Worm (Caenorhabditis elegans) whole organism, L4 larva: ENCODE data around the gene F20B6.9.

Source experiments
- D1046.2 ChIP-seq: fragments of 200-800 bp; sonication (Bioruptor generic); IDR thresholded peaks from 2 replicates; pipeline ENCODE4 v1.3.6; 2022; ENCODE audit warnings: missing genetic modification characterization, missing compliant biosample characterization
- F10B5.3 ChIP-seq: sonication (generic microtip); optimal IDR thresholded peaks from 2 replicates; lab custom pipeline; 2016; ENCODE audit warnings: mild to moderate bottlenecking, missing genetic modification characterization, missing compliant biosample characterization
- F26F4.8 ChIP-seq: fragments of 200-800 bp; sonication (Bioruptor generic); conservative IDR thresholded peaks from 2 replicates; pipeline ENCODE4 v1.3.6; 2022; ENCODE audit warnings: missing genetic modification characterization, missing compliant biosample characterization
- F37D6.2 ChIP-seq: sonication (generic microtip); optimal IDR thresholded peaks from 2 replicates; lab custom pipeline; 2016; ENCODE audit warnings: mild to moderate bottlenecking, missing genetic modification characterization, missing compliant biosample characterization
- F44E2.7 ChIP-seq: fragments of 200-800 bp; sonication (Bioruptor generic); IDR thresholded peaks from 2 replicates; pipeline ENCODE4 v2.1.2; 2022; ENCODE audit warnings: missing genetic modification characterization, missing compliant biosample characterization
- F49E8.2 ChIP-seq: sonication (generic microtip); optimal IDR thresholded peaks from 2 replicates; lab custom pipeline; 2016; ENCODE audit warnings: missing compliant biosample characterization, mild to moderate bottlenecking, missing genetic modification characterization, borderline replicate concordance
- Y105C5A.15 ChIP-seq: fragments of 200-800 bp; sonication (Bioruptor generic); IDR thresholded peaks from 2 replicates; pipeline ENCODE4 v1.3.6; 2022; ENCODE audit warnings: missing genetic modification characterization, missing compliant biosample characterization
- Y48G9A.11 ChIP-seq: fragments of 200-800 bp; sonication (Bioruptor generic); IDR thresholded peaks from 2 replicates; pipeline ENCODE4 v1.3.6; 2022; ENCODE audit warnings: missing genetic modification reagents, missing genetic modification characterization, missing compliant biosample characterization
- Y75B8A.6 ChIP-seq: fragments of 200-800 bp; sonication (Bioruptor generic); IDR thresholded peaks from 2 replicates; pipeline ENCODE4 v1.3.6; 2022; ENCODE audit warnings: missing genetic modification reagents, missing genetic modification characterization, missing compliant biosample characterization
- aha-1 ChIP-seq: fragments of 150-350 bp; peaks from one replicate; lab custom pipeline; 2014; ENCODE audit warnings: missing biosample characterization, missing genetic modification characterization
- ceh-28 ChIP-seq: fragments of 150-350 bp; optimal IDR thresholded peaks from 2 replicates; lab custom pipeline; 2014; ENCODE audit warnings: missing biosample characterization, missing genetic modification reagents, missing genetic modification characterization
- ces-1 ChIP-seq: fragments of 150-350 bp; sonication (generic microtip); optimal IDR thresholded peaks from 4 replicates; lab custom pipeline; 2014; ENCODE audit warnings: missing biosample characterization, missing genetic modification reagents, missing genetic modification characterization
- cey-2 ChIP-seq: sonication (generic microtip); optimal IDR thresholded peaks from 3 replicates; lab custom pipeline; 2017; ENCODE audit warnings: missing genetic modification characterization, mild to moderate bottlenecking, missing compliant biosample characterization, antibody characterized with exemption, borderline replicate concordance; ENCODE audit not compliant: insufficient read depth
- daf-19 ChIP-seq: fragments of 200-800 bp; sonication (Bioruptor generic); conservative IDR thresholded peaks from 2 replicates; pipeline ENCODE4 v1.3.6; 2022; ENCODE audit warnings: missing genetic modification characterization, missing compliant biosample characterization
- dmd-6 ChIP-seq: fragments of 200-800 bp; sonication (Bioruptor generic); IDR thresholded peaks from 2 replicates; pipeline ENCODE4 v1.3.6; 2022; ENCODE audit warnings: missing genetic modification reagents, missing genetic modification characterization, missing compliant biosample characterization
- dmd-8 ChIP-seq: fragments of 200-800 bp; sonication (Bioruptor generic); IDR thresholded peaks from 2 replicates; pipeline ENCODE4 v1.3.6; 2022; ENCODE audit warnings: missing genetic modification characterization, missing compliant biosample characterization
- dpl-1 ChIP-seq: fragments of 150-350 bp; optimal IDR thresholded peaks from 2 replicates; lab custom pipeline; 2014; ENCODE audit warnings: missing biosample characterization, missing genetic modification reagents, missing genetic modification characterization
- dve-1 ChIP-seq: sonication (generic microtip); optimal IDR thresholded peaks from 2 replicates; lab custom pipeline; 2017; ENCODE audit warnings: antibody characterized with exemption, mild to moderate bottlenecking, missing genetic modification characterization, missing compliant biosample characterization; ENCODE audit not compliant: insufficient read depth
- gei-8 ChIP-seq: fragments of 200-800 bp; sonication (Bioruptor generic); optimal IDR thresholded peaks from 2 replicates; lab custom pipeline; 2018; ENCODE audit warnings: mild to moderate bottlenecking, missing genetic modification characterization, missing compliant biosample characterization
- hlh-11 ChIP-seq: fragments of 200-800 bp; sonication (Bioruptor generic); optimal IDR thresholded peaks from 2 replicates; lab custom pipeline; 2018; ENCODE audit warnings: mild to moderate bottlenecking, missing genetic modification characterization, missing compliant biosample characterization
- hlh-30 ChIP-seq: sonication (generic microtip); optimal IDR thresholded peaks from 2 replicates; lab custom pipeline; 2017; ENCODE audit warnings: antibody characterized with exemption, mild to moderate bottlenecking, missing genetic modification characterization, missing compliant biosample characterization; ENCODE audit not compliant: insufficient read depth
- jun-1 ChIP-seq: fragments of 150-350 bp; optimal IDR thresholded peaks from 2 replicates; lab custom pipeline; 2014; ENCODE audit warnings: missing biosample characterization, missing genetic modification reagents, missing genetic modification characterization
- lin-1 ChIP-seq: fragments of 200-800 bp; sonication (Bioruptor generic); IDR thresholded peaks from 2 replicates; pipeline ENCODE4 v1.3.6; 2022; ENCODE audit warnings: missing genetic modification reagents, missing genetic modification characterization, missing compliant biosample characterization
- lin-15B ChIP-seq: fragments of 150-350 bp; sonication (generic microtip); optimal IDR thresholded peaks from 3 replicates; lab custom pipeline; 2014; ENCODE audit warnings: missing biosample characterization, missing genetic modification characterization
- lin-29 ChIP-seq: fragments of 200-800 bp; sonication (Bioruptor generic); IDR thresholded peaks from 2 replicates; pipeline ENCODE4 v1.3.6; 2022; ENCODE audit warnings: missing genetic modification reagents, missing genetic modification characterization, missing compliant biosample characterization
- lin-39 ChIP-seq: fragments of 150-350 bp; optimal IDR thresholded peaks from 2 replicates; lab custom pipeline; 2014; ENCODE audit warnings: missing biosample characterization, missing genetic modification reagents, missing genetic modification characterization
- lir-3 ChIP-seq: sonication (generic microtip); optimal IDR thresholded peaks from 2 replicates; lab custom pipeline; 2016; ENCODE audit warnings: mild to moderate bottlenecking, missing genetic modification characterization, missing compliant biosample characterization
- lsy-2 ChIP-seq, 2 experiments: fragments of 150-350 bp in 1 of 2; sonication (generic microtip) in 1 of 2; optimal IDR thresholded peaks; 2 replicates each; lab custom pipeline; 2014 to 2017; ENCODE audit warnings: missing biosample characterization in 2 of 2, missing genetic modification characterization in 2 of 2
- madf-5 ChIP-seq, 2 experiments: fragments of 200-800 bp; sonication (Bioruptor generic); IDR thresholded peaks; 2 replicates each; pipeline ENCODE4 v1.3.6; 2022; ENCODE audit warnings: missing compliant biosample characterization in 2 of 2, missing genetic modification characterization in 2 of 2
- madf-9 ChIP-seq: fragments of 200-800 bp; sonication (Bioruptor generic); conservative IDR thresholded peaks from 2 replicates; pipeline ENCODE4 v1.3.6; 2022; ENCODE audit warnings: missing genetic modification reagents, missing genetic modification characterization, missing compliant biosample characterization
- mdl-1 ChIP-seq, 2 experiments: fragments of 150-350 bp in 1 of 2; sonication (generic microtip) in 1 of 2; optimal IDR thresholded peaks; 2 replicates each; lab custom pipeline; 2014 to 2017; ENCODE audit warnings: missing biosample characterization in 2 of 2, missing genetic modification characterization in 2 of 2
- mdt-29 ChIP-seq: fragments of 200-800 bp; sonication (Bioruptor generic); IDR thresholded peaks from 2 replicates; pipeline ENCODE4 v1.3.6; 2022; ENCODE audit warnings: missing genetic modification reagents, missing genetic modification characterization, missing compliant biosample characterization
- mes-2 ChIP-seq: sonication (generic microtip); optimal IDR thresholded peaks from 2 replicates; lab custom pipeline; 2016; ENCODE audit warnings: missing genotype, mild to moderate bottlenecking, missing genetic modification characterization, missing compliant biosample characterization; ENCODE audit not compliant: poor library complexity, severe bottlenecking
- mxl-2 ChIP-seq: fragments of 200-800 bp; sonication (Bioruptor generic); conservative IDR thresholded peaks from 2 replicates; pipeline ENCODE4 v1.3.6; 2022; ENCODE audit warnings: missing genetic modification reagents, missing genetic modification characterization, missing compliant biosample characterization
- nhr-102 ChIP-seq: sonication (generic microtip); optimal IDR thresholded peaks from 2 replicates; lab custom pipeline; 2016; ENCODE audit warnings: mild to moderate bottlenecking, missing genetic modification characterization, moderate library complexity, missing compliant biosample characterization
- nhr-28 ChIP-seq: fragments of 150-350 bp; optimal IDR thresholded peaks from 2 replicates; lab custom pipeline; 2014; ENCODE audit warnings: missing biosample characterization, missing genetic modification characterization
- nhr-41 ChIP-seq: fragments of 200-800 bp; sonication (Bioruptor generic); IDR thresholded peaks from 2 replicates; pipeline ENCODE4 v1.3.6; 2022; ENCODE audit warnings: missing genetic modification reagents, missing genetic modification characterization, missing compliant biosample characterization
- nhr-42 ChIP-seq: fragments of 200-800 bp; sonication (Bioruptor generic); IDR thresholded peaks from 2 replicates; pipeline ENCODE4 v1.3.6; 2022; ENCODE audit warnings: missing genetic modification characterization, missing compliant biosample characterization
- pha-4 ChIP-seq, 2 experiments: fragments of 150-350 bp in 1 of 2; fragments of 200-800 bp in 1 of 2; sonication (Bioruptor generic) in 1 of 2; IDR thresholded peaks in 1 of 2; optimal IDR thresholded peaks in 1 of 2; 2 replicates each; pipeline versions ENCODE4 v1.3.6 to Lab custom; 2014 to 2022; ENCODE audit warnings: missing genetic modification characterization in 2 of 2, missing genetic modification reagents in 2 of 2, missing biosample characterization in 1 of 2, missing compliant biosample characterization in 1 of 2
- pqm-1 ChIP-seq: sonication (generic microtip); optimal IDR thresholded peaks from 2 replicates; lab custom pipeline; 2017; ENCODE audit warnings: missing biosample characterization, missing genetic modification characterization
- saeg-2 ChIP-seq: fragments of 200-800 bp; sonication (Bioruptor generic); IDR thresholded peaks from 2 replicates; pipeline ENCODE4 v1.3.6; 2022; ENCODE audit warnings: missing genetic modification reagents, missing genetic modification characterization, missing compliant biosample characterization
- skn-1 ChIP-seq: fragments of 150-350 bp; optimal IDR thresholded peaks from 2 replicates; lab custom pipeline; 2014; ENCODE audit warnings: missing biosample characterization, missing genetic modification characterization
- snpc-1.2 ChIP-seq: fragments of 200-800 bp; sonication (Bioruptor generic); IDR thresholded peaks from 2 replicates; pipeline ENCODE4 v1.3.6; 2022; ENCODE audit warnings: missing genetic modification reagents, missing genetic modification characterization, missing compliant biosample characterization
- spr-3 ChIP-seq: fragments of 200-800 bp; sonication (Bioruptor generic); optimal IDR thresholded peaks from 2 replicates; lab custom pipeline; 2018; ENCODE audit warnings: mild to moderate bottlenecking, missing genetic modification characterization, missing compliant biosample characterization
- zfp-2 ChIP-seq: sonication (generic microtip); optimal IDR thresholded peaks from 2 replicates; lab custom pipeline; 2016; ENCODE audit warnings: mild to moderate bottlenecking, missing genetic modification characterization, missing compliant biosample characterization
- zfp-3 ChIP-seq: fragments of 200-800 bp; sonication (Bioruptor generic); conservative IDR thresholded peaks from 2 replicates; pipeline ENCODE4 v1.3.6; 2022; ENCODE audit warnings: missing genetic modification reagents, missing genetic modification characterization, missing compliant biosample characterization
- ztf-7 ChIP-seq: fragments of 150-350 bp; optimal IDR thresholded peaks from 2 replicates; lab custom pipeline; 2014; ENCODE audit warnings: missing biosample characterization, missing genetic modification characterization

The F20B6.9 gene

ce11 chrX:4209131-4209530 lies 1.8 kb upstream of the F20B6.9 start (continued):
- TF ChIP-seq lir-3 (tag; lab: Kevin White, UChicago) = peak; percentile 93
- peak; percentile 50 for TF ChIP-seq gei-8 (GFP tag; lab: Kevin White, UChicago)
- peak; percentile 97 for TF ChIP-seq lin-1
- TF ChIP-seq skn-1 (tag; lab: Kevin White, UChicago) = peak; percentile 86
- TF ChIP-seq zfp-3 (GFP tag; lab: Robert Waterston, UW) = peak; percentile 97
- TF ChIP-seq F10B5.3 (tag; lab: Kevin White, UChicago) = peak; percentile 97
- no peak for TF ChIP-seq F26F4.8 (GFP tag; lab: Robert Waterston, UW)
- TF ChIP-seq spr-3 (GFP tag; lab: Kevin White, UChicago) = peak; percentile 98
- TF ChIP-seq pha-4 (GFP tag; IDR thresholded peaks at IDR 0.05; lab: Robert Waterston, UW) = peak; percentile 98
- TF ChIP-seq pha-4 (tag; optimal IDR thresholded peaks at IDR 0.05; lab: Kevin White, UChicago) = peak; percentile 80
- TF ChIP-seq cey-2 (tag; lab: Kevin White, UChicago) = peak; percentile 86
- TF ChIP-seq, all 104 proteins: peak for 96

DNA sequence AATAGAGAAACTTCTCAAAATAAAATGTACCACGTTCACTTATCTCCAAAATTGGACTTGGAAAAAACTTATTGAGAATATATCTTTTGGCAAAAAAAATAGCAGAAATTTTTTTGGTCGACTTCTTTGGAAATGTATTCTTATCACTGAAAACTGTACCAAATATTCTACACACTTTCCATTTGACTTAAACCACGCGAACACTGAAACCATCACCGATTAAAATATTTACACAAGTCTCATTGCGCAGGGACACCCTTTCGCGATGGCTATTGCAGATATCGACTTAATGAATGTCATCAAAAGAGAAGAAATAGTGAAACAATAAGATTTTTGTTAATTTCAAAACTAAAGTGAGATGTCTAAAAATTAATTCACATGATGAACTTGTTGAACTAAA lies 1.2 kb upstream of the F20B6.9 start:
- TF ChIP-seq lin-15B (tag; lab: Kevin White, UChicago) = no peak
- TF ChIP-seq F44E2.7 = no peak
- TF ChIP-seq dmd-6 (GFP tag; lab: Robert Waterston, UW) = peak; percentile 70
- TF ChIP-seq daf-19 = no peak
- 0 out of 2 replicates have a peak, but pooled peaks have one; percentile 22 for TF ChIP-seq zfp-3 (GFP tag; lab: Robert Waterston, UW)
- TF ChIP-seq Y105C5A.15 = no peak
- no peak for TF ChIP-seq Y48G9A.11
- peak; percentile 12 for TF ChIP-seq pqm-1 (tag; lab: Kevin White, UChicago)
- no peak for TF ChIP-seq Y75B8A.6 (GFP tag; lab: Robert Waterston, UW)
- TF ChIP-seq mes-2 (tag; lab: Kevin White, UChicago) = peak; percentile 88
- TF ChIP-seq nhr-28 = peak; percentile 69
- TF ChIP-seq lsy-2 (tag; optimal IDR thresholded peaks at IDR 0.05; lab: Kevin White, UChicago) = peak in 1 of 2 experiments; percentile 68
- peak; percentile 40 for TF ChIP-seq aha-1 (tag; lab: Kevin White, UChicago)
- TF ChIP-seq lin-1 = no peak
- TF ChIP-seq D1046.2 (GFP tag; lab: Robert Waterston, UW) = no peak
- TF ChIP-seq saeg-2 (GFP tag; lab: Robert Waterston, UW) = peak; percentile 83
- TF ChIP-seq lin-39 (tag; lab: Kevin White, UChicago) = no peak
- TF ChIP-seq dve-1 (tag; lab: Kevin White, UChicago) = peak; percentile 85
- no peak for TF ChIP-seq mdt-29 (GFP tag; lab: Robert Waterston, UW)
- peak; percentile 50; the same call in 1 of the 2 replicates for TF ChIP-seq madf-9 (GFP tag; lab: Robert Waterston, UW)
- 0 out of 4 replicates have a peak, but pooled peaks of 1 of the 2 experiments have one; percentile 48 for TF ChIP-seq madf-5 (GFP tag; IDR thresholded peaks at IDR 0.05; lab: Robert Waterston, UW)
- TF ChIP-seq nhr-42 (GFP tag; lab: Robert Waterston, UW) = peak; percentile 93
- no peak for TF ChIP-seq F37D6.2 (tag; lab: Kevin White, UChicago)
- no peak for TF ChIP-seq hlh-11 (tag; lab: Kevin White, UChicago)
- no peak for TF ChIP-seq ceh-28 (tag; lab: Kevin White, UChicago)
- peak; percentile 53 for TF ChIP-seq ztf-7 (tag; lab: Kevin White, UChicago)
- TF ChIP-seq dmd-8 = no peak
- TF ChIP-seq jun-1 (tag; lab: Kevin White, UChicago) = peak; percentile 54
- TF ChIP-seq dpl-1 (GFP tag; lab: Kevin White, UChicago) = no peak
- TF ChIP-seq F49E8.2 (tag; lab: Kevin White, UChicago) = no peak
- no peak for TF ChIP-seq ces-1 (GFP tag; lab: Kevin White, UChicago)
- TF ChIP-seq mdl-1 (tag; optimal IDR thresholded peaks at IDR 0.05; lab: Kevin White, UChicago) = peak in 1 of 2 experiments; percentile 29
- no peak for TF ChIP-seq spr-3 (GFP tag; lab: Kevin White, UChicago)
- TF ChIP-seq pha-4 (GFP tag; IDR thresholded peaks at IDR 0.05; lab: Robert Waterston, UW) = peak; percentile 64; the same call in 1 of the 2 replicates
- no peak for TF ChIP-seq pha-4 (tag; optimal IDR thresholded peaks at IDR 0.05; lab: Kevin White, UChicago)
- TF ChIP-seq snpc-1.2 = no peak
- no peak for TF ChIP-seq zfp-2 (tag; lab: Kevin White, UChicago)
- TF ChIP-seq hlh-30 (tag; lab: Kevin White, UChicago) = peak; percentile 43
- no peak for TF ChIP-seq mxl-2 (GFP tag; lab: Robert Waterston, UW)
- TF ChIP-seq lin-29 (GFP tag; lab: Robert Waterston, UW) = 0 out of 2 replicates have a peak, but pooled peaks have one; percentile 13
- TF ChIP-seq nhr-41 (GFP tag; lab: Robert Waterston, UW) = no peak
- peak; percentile 56 for TF ChIP-seq nhr-102
